Worm (Caenorhabditis elegans) whole organism, L2 larva: Measurements from ENCODE around the gene F47C12.13.
A peak's percentile ranks its signal among the peaks of the same experiment; 100 is the strongest.

Experiments
- C34F6.9 ChIP-seq: fragments of 150-350 bp; optimal IDR thresholded peaks from 2 replicates; lab custom pipeline; 2014; ENCODE audit warnings: missing biosample characterization, missing genetic modification characterization
- F13H6.1 ChIP-seq: sonication (generic microtip); optimal IDR thresholded peaks from 2 replicates; lab custom pipeline; 2016; ENCODE audit warnings: missing genetic modification characterization, missing compliant biosample characterization
- R02D3.7 ChIP-seq: fragments of 150-350 bp; optimal IDR thresholded peaks from 2 replicates; lab custom pipeline; 2014; ENCODE audit warnings: missing biosample characterization, missing genetic modification characterization
- Y55F3AM.14 ChIP-seq: fragments of 200-800 bp; sonication (Bioruptor generic); optimal IDR thresholded peaks from 2 replicates; lab custom pipeline; 2018; ENCODE audit warnings: mild to moderate bottlenecking, missing genetic modification characterization, missing compliant biosample characterization
- ZK546.5 ChIP-seq: sonication (generic microtip); optimal IDR thresholded peaks from 2 replicates; lab custom pipeline; 2017; ENCODE audit warnings: missing biosample characterization, missing genetic modification characterization
- alr-1 ChIP-seq: fragments of 150-350 bp; optimal IDR thresholded peaks from 2 replicates; lab custom pipeline; 2014; ENCODE audit warnings: missing biosample characterization, missing genetic modification characterization
- aly-2 ChIP-seq: fragments of 150-350 bp; optimal IDR thresholded peaks from 2 replicates; lab custom pipeline; 2014; ENCODE audit warnings: missing biosample characterization, missing genetic modification characterization
- blmp-1 ChIP-seq: sonication (generic microtip); optimal IDR thresholded peaks from 2 replicates; lab custom pipeline; 2017; ENCODE audit warnings: missing genetic modification characterization, mild to moderate bottlenecking, missing compliant biosample characterization, antibody characterized with exemption, moderate library complexity; ENCODE audit not compliant: insufficient read depth
- ceh-16 ChIP-seq: fragments of 150-350 bp; optimal IDR thresholded peaks from 2 replicates; lab custom pipeline; 2014; ENCODE audit warnings: missing biosample characterization, missing genetic modification characterization
- ceh-82 ChIP-seq: fragments of 150-350 bp; optimal IDR thresholded peaks from 2 replicates; lab custom pipeline; 2014; ENCODE audit warnings: missing biosample characterization, missing genetic modification characterization
- crh-2 ChIP-seq: sonication (generic microtip); optimal IDR thresholded peaks from 2 replicates; lab custom pipeline; 2017; ENCODE audit warnings: missing biosample characterization, missing genetic modification characterization
- dmd-4 ChIP-seq: sonication (generic microtip); optimal IDR thresholded peaks from 2 replicates; lab custom pipeline; 2017; ENCODE audit warnings: missing biosample characterization, missing genetic modification characterization
- egl-27 ChIP-seq: sonication (generic microtip); optimal IDR thresholded peaks from 3 replicates; lab custom pipeline; 2017; ENCODE audit warnings: missing biosample characterization, missing genetic modification reagents, missing genetic modification characterization
- elt-1 ChIP-seq: fragments of 150-350 bp; optimal IDR thresholded peaks from 2 replicates; lab custom pipeline; 2014; ENCODE audit warnings: missing biosample characterization, missing genetic modification characterization
- elt-3 ChIP-seq: sonication (generic microtip); optimal IDR thresholded peaks from 2 replicates; lab custom pipeline; 2017; ENCODE audit warnings: missing biosample characterization, missing genetic modification characterization
- gmeb-1 ChIP-seq: fragments of 150-350 bp; optimal IDR thresholded peaks from 2 replicates; lab custom pipeline; 2014; ENCODE audit warnings: missing biosample characterization, missing genetic modification characterization
- lin-11 ChIP-seq: fragments of 150-350 bp; sonication (generic microtip); optimal IDR thresholded peaks from 2 replicates; lab custom pipeline; 2014; ENCODE audit warnings: missing biosample characterization, missing genetic modification characterization, inconsistent platforms, mixed read lengths
- lin-13 ChIP-seq: fragments of 150-350 bp; optimal IDR thresholded peaks from 2 replicates; lab custom pipeline; 2014; ENCODE audit warnings: missing biosample characterization, missing genetic modification reagents, missing genetic modification characterization
- lin-39 ChIP-seq: fragments of 150-350 bp; optimal IDR thresholded peaks from 2 replicates; lab custom pipeline; 2014; ENCODE audit warnings: missing biosample characterization, missing genetic modification reagents, missing genetic modification characterization
- lsy-2 ChIP-seq, 2 experiments: fragments of 150-350 bp in 1 of 2; sonication (generic microtip) in 1 of 2; optimal IDR thresholded peaks; 2 replicates each; lab custom pipeline; 2014 to 2017; ENCODE audit warnings: missing biosample characterization in 2 of 2, missing genetic modification characterization in 2 of 2
- mab-5 ChIP-seq: fragments of 150-350 bp; optimal IDR thresholded peaks from 2 replicates; lab custom pipeline; 2014; ENCODE audit warnings: missing biosample characterization, missing genetic modification characterization
- mbf-1 ChIP-seq: sonication (generic microtip); optimal IDR thresholded peaks from 2 replicates; lab custom pipeline; 2017; ENCODE audit warnings: missing biosample characterization, missing genetic modification characterization
- nhr-10 ChIP-seq: sonication (generic microtip); optimal IDR thresholded peaks from 2 replicates; lab custom pipeline; 2017; ENCODE audit warnings: missing biosample characterization, missing genetic modification characterization
- nhr-12 ChIP-seq: fragments of 150-350 bp; optimal IDR thresholded peaks from 2 replicates; lab custom pipeline; 2014; ENCODE audit warnings: missing biosample characterization, missing genetic modification characterization
- nhr-129 ChIP-seq: fragments of 150-350 bp; optimal IDR thresholded peaks from 2 replicates; lab custom pipeline; 2014; ENCODE audit warnings: missing biosample characterization, missing genetic modification characterization
- nhr-21 ChIP-seq: fragments of 150-350 bp; optimal IDR thresholded peaks from 2 replicates; lab custom pipeline; 2014; ENCODE audit warnings: missing biosample characterization, missing genetic modification characterization
- nhr-23 ChIP-seq: fragments of 150-350 bp; optimal IDR thresholded peaks from 2 replicates; lab custom pipeline; 2014; ENCODE audit warnings: missing biosample characterization, missing genetic modification reagents, missing genetic modification characterization
- nhr-237 ChIP-seq: fragments of 150-350 bp; optimal IDR thresholded peaks from 2 replicates; lab custom pipeline; 2014; ENCODE audit warnings: missing biosample characterization, missing genetic modification characterization
- nhr-25 ChIP-seq: fragments of 150-350 bp; sonication (generic microtip); optimal IDR thresholded peaks from 3 replicates; lab custom pipeline; 2014; ENCODE audit warnings: missing biosample characterization, missing genetic modification characterization
- skn-1 ChIP-seq: sonication (generic microtip); optimal IDR thresholded peaks from 2 replicates; lab custom pipeline; 2017; ENCODE audit warnings: missing biosample characterization, missing genetic modification characterization
- sma-9 ChIP-seq, 2 experiments: fragments of 150-350 bp in 1 of 2; sonication (generic microtip) in 1 of 2; optimal IDR thresholded peaks; 2 replicates each; lab custom pipeline; 2014 to 2016; ENCODE audit warnings: missing genetic modification characterization in 2 of 2, mild to moderate bottlenecking in 1 of 2, missing biosample characterization in 1 of 2, missing compliant biosample characterization in 1 of 2, missing genetic modification reagents in 1 of 2, moderate library complexity in 1 of 2
- snpc-4 ChIP-seq: fragments of 150-350 bp; optimal IDR thresholded peaks from 2 replicates; lab custom pipeline; 2014; ENCODE audit warnings: missing biosample characterization, missing genetic modification characterization
- unc-39 ChIP-seq: fragments of 150-350 bp; optimal IDR thresholded peaks from 2 replicates; lab custom pipeline; 2014; ENCODE audit warnings: missing biosample characterization, missing genetic modification characterization
- unc-55 ChIP-seq: fragments of 150-350 bp; sonication (generic microtip); optimal IDR thresholded peaks from 3 replicates; lab custom pipeline; 2014; ENCODE audit warnings: missing biosample characterization, missing genetic modification reagents, missing genetic modification characterization
- unc-62 ChIP-seq: fragments of 150-350 bp; optimal IDR thresholded peaks from 2 replicates; lab custom pipeline; 2014; ENCODE audit warnings: missing biosample characterization, missing genetic modification reagents, missing genetic modification characterization
- ztf-11 ChIP-seq: sonication (generic microtip); optimal IDR thresholded peaks from 2 replicates; lab custom pipeline; 2017; ENCODE audit warnings: missing biosample characterization, missing genetic modification characterization

Gene F47C12.13

DNA sequence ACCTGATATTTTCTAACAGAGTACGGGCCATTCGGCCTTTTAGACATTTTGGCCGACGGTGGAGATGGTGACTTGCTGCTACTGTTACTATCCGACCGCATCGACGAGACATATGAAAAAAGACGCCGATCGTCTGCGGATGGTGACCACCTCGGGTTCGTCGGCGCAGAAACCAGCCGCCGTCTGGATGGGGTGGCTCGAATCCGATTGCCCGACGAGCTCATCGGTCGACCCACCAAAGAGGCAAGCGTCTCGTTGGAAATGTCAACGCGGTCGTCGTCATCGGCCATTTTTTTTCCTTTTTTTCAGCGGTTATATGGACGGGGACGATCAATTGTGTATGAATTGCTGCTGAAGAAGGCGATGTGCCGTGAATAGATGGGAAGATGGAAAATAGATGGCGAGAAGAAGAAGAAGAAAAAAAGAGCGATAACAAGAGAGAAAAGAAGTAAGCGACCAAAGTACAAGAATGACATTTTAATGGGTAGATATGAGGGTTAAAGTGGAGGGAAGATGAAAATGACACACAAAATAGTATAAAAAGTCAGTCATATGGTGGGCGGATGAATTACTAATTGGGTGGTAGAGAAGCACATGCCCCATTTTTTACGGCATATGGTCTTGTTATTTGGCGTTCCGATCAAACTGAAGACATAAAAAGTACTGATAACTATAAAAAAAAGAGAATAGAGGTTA, 24.6 kb upstream of the F47C12.13 start:
- TF ChIP-seq mab-5 (tag; lab: Kevin White, UChicago) (no peak), blmp-1 (tag; lab: Kevin White, UChicago) (peak; percentile 5), mbf-1 (tag; lab: Kevin White, UChicago) (no peak), alr-1 (no peak), dmd-4 (no peak), nhr-129 (tag; lab: Kevin White, UChicago) (no peak), sma-9 (GFP tag; optimal IDR thresholded peaks at IDR 0.05; lab: Kevin White, UChicago) (peak; percentile 14), sma-9 (tag; optimal IDR thresholded peaks at IDR 0.05; lab: Kevin White, UChicago) (no peak), lsy-2 (tag; optimal IDR thresholded peaks at IDR 0.05; lab: Kevin White, UChicago) (peak in 1 of 2 experiments; percentile 1), F13H6.1 (tag; lab: Kevin White, UChicago) (no peak), snpc-4 (tag; lab: Kevin White, UChicago) (no peak), R02D3.7 (no peak), skn-1 (tag; lab: Kevin White, UChicago) (no peak), nhr-237 (tag; lab: Kevin White, UChicago) (no peak), ZK546.5 (no peak), C34F6.9 (tag; lab: Kevin White, UChicago) (no peak), lin-11 (tag; lab: Kevin White, UChicago) (no peak), nhr-10 (tag; lab: Kevin White, UChicago) (no peak), lin-13 (GFP tag; lab: Kevin White, UChicago) (no peak), elt-3 (tag; lab: Kevin White, UChicago) (no peak), unc-62 (GFP tag; lab: Kevin White, UChicago) (no peak), nhr-12 (no peak)

DNA sequence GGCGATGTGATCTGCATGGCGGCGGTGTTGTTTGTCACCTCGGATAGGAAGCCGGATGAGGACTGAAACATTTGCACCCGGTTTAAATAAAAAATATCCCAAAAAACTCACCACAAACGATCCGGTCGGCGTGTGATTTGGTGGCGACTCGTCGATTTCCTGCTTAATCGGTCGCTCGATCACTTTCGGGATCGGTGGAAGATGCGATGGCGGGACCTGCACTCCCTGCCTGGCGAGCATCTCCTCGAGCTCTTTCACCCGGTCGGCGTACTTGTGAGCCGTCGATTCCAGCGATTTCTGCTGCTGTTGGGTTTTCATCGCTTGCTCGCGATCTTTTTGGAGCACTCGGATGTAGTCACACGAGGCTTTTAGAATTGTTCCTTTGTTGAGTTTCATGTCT, 22.5 kb upstream of the F47C12.13 start:
- no peak for TF ChIP-seq aly-2 (tag; lab: Kevin White, UChicago)
- TF ChIP-seq mab-5 (tag; lab: Kevin White, UChicago): no peak
- TF ChIP-seq Y55F3AM.14: no peak
- no peak for TF ChIP-seq nhr-129 (tag; lab: Kevin White, UChicago)
- no peak for TF ChIP-seq snpc-4 (tag; lab: Kevin White, UChicago)
- TF ChIP-seq ztf-11 (tag; lab: Kevin White, UChicago): no peak
- TF ChIP-seq ceh-82 (tag; lab: Kevin White, UChicago): no peak
- no peak for TF ChIP-seq egl-27 (tag; lab: Kevin White, UChicago)
- TF ChIP-seq gmeb-1 (tag; lab: Kevin White, UChicago): no peak
- no peak for TF ChIP-seq lin-11 (tag; lab: Kevin White, UChicago)
- TF ChIP-seq ceh-16 (tag; lab: Kevin White, UChicago): no peak
- no peak for TF ChIP-seq unc-62 (GFP tag; lab: Kevin White, UChicago)
- no peak for TF ChIP-seq dmd-4
- no peak for TF ChIP-seq nhr-25 (tag; lab: Kevin White, UChicago)
- no peak for TF ChIP-seq skn-1 (tag; lab: Kevin White, UChicago)

DNA sequence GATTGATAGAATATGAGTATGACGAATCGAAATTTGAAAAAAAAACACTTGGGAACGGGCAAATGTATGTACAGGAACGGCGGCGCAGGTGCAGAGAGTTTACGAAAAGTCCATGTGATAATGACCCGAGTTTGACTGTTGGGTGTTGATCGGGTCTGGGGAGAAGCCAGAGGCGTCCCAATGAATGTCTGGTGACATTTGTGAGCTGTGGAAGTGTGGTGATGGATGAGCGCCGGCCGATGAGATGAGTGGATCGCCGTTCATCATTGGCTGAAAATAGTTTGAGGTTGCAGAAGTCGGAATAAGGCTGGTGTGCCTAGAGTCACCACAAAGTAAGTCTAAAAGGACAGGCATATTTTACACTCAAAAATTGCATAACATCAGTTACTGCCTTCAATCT, 21.4 kb upstream of the F47C12.13 start:
- TF ChIP-seq blmp-1 (tag; lab: Kevin White, UChicago) (no peak), unc-55 (GFP tag; lab: Kevin White, UChicago) (no peak), ZK546.5 (no peak), dmd-4 (no peak), unc-39 (tag; lab: Kevin White, UChicago) (no peak), nhr-12 (no peak), nhr-21 (tag; lab: Kevin White, UChicago) (no peak), crh-2 (tag; lab: Kevin White, UChicago) (no peak), lin-39 (tag; lab: Kevin White, UChicago) (no peak), R02D3.7 (no peak), ceh-82 (tag; lab: Kevin White, UChicago) (no peak), F13H6.1 (tag; lab: Kevin White, UChicago) (no peak), elt-1 (no peak)

DNA sequence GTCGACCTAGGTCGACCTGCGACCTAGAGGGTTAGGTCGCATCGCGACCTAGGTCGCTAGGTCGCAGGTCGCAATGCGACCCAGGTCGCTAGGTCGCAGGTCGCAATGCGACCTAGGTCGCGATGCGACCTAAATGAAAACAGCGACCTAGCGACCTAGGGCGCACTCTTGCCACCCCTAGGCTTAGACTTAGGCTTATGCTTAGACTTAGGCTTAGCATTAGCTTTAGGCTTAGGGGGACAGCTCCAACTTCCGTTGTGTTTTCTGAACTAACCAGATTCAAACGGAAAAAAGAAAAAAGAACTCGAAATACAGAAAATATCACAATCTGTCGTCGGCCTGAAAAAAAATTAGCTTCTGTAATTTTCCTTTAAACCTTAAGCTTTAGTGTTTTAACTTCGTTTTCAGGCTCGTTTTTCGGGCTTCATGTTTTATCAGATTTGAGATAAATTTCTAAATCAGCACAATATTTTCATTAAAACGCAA, 20.2 kb upstream of the F47C12.13 start:
- TF ChIP-seq unc-55 (GFP tag; lab: Kevin White, UChicago) (peak; percentile 5), nhr-23 (no peak), nhr-25 (tag; lab: Kevin White, UChicago) (peak; percentile 14)
